Worm (Caenorhabditis elegans) whole organism, late embryonic: Measurements from ENCODE around the gene skr-13.

ENCODE experiments used
- C08G9.2 ChIP-seq: sonication (generic microtip); optimal IDR thresholded peaks from 2 replicates; lab custom pipeline; 2016; ENCODE audit warnings: mild to moderate bottlenecking, missing genetic modification characterization, moderate library complexity, missing compliant biosample characterization
- C38D4.7 ChIP-seq: fragments of 200-800 bp; sonication (Bioruptor generic); optimal IDR thresholded peaks from 2 replicates; lab custom pipeline; 2018; ENCODE audit warnings: mild to moderate bottlenecking, missing genetic modification characterization, moderate library complexity, missing compliant biosample characterization
- K02D7.2 ChIP-seq: sonication (generic microtip); optimal IDR thresholded peaks from 2 replicates; lab custom pipeline; 2017; ENCODE audit warnings: mild to moderate bottlenecking, missing genetic modification characterization, missing compliant biosample characterization
- K09A11.1 ChIP-seq: sonication (generic microtip); optimal IDR thresholded peaks from 2 replicates; lab custom pipeline; 2017; ENCODE audit warnings: antibody characterized with exemption, mild to moderate bottlenecking, missing genetic modification characterization, missing compliant biosample characterization; ENCODE audit not compliant: insufficient read depth
- T23F11.4 ChIP-seq: fragments of 200-800 bp; sonication (Bioruptor generic); optimal IDR thresholded peaks from 2 replicates; lab custom pipeline; 2018; ENCODE audit warnings: mild to moderate bottlenecking, missing genetic modification characterization, missing compliant biosample characterization
- Y22D7AL.16 ChIP-seq: sonication (generic microtip); optimal IDR thresholded peaks from 2 replicates; lab custom pipeline; 2016; ENCODE audit warnings: missing genetic modification characterization, missing compliant biosample characterization
- ceh-18 ChIP-seq: sonication (generic microtip); optimal IDR thresholded peaks from 2 replicates; lab custom pipeline; 2016; ENCODE audit warnings: missing genetic modification characterization, missing compliant biosample characterization
- ceh-19 ChIP-seq: fragments of 200-800 bp; sonication (Bioruptor generic); optimal IDR thresholded peaks from 2 replicates; lab custom pipeline; 2018; ENCODE audit warnings: mild to moderate bottlenecking, missing genetic modification characterization, missing compliant biosample characterization
- ceh-22 ChIP-seq: sonication (generic microtip); optimal IDR thresholded peaks from 2 replicates; lab custom pipeline; 2017; ENCODE audit warnings: missing biosample characterization, missing genetic modification characterization
- ceh-30 ChIP-seq: fragments of 150-350 bp; optimal IDR thresholded peaks from 2 replicates; lab custom pipeline; 2014; ENCODE audit warnings: missing biosample characterization, missing genetic modification characterization
- ceh-34 ChIP-seq: sonication (generic microtip); optimal IDR thresholded peaks from 2 replicates; lab custom pipeline; 2016; ENCODE audit warnings: mild to moderate bottlenecking, missing genetic modification characterization, missing compliant biosample characterization
- ceh-48 ChIP-seq: sonication (generic microtip); optimal IDR thresholded peaks from 2 replicates; lab custom pipeline; 2016; ENCODE audit warnings: missing genetic modification characterization, inconsistent platforms, missing compliant biosample characterization
- che-1 ChIP-seq: sonication (generic microtip); optimal IDR thresholded peaks from 2 replicates; lab custom pipeline; 2016; ENCODE audit warnings: mild to moderate bottlenecking, missing genetic modification characterization, missing compliant biosample characterization
- dve-1 ChIP-seq: sonication (generic microtip); optimal IDR thresholded peaks from 2 replicates; lab custom pipeline; 2017; ENCODE audit warnings: antibody characterized with exemption, mild to moderate bottlenecking, missing genetic modification characterization, missing compliant biosample characterization
- elt-2 ChIP-seq: sonication (generic microtip); optimal IDR thresholded peaks from 2 replicates; lab custom pipeline; 2016; ENCODE audit warnings: missing genetic modification reagents, missing genetic modification characterization, missing compliant biosample characterization
- eyg-1 ChIP-seq: sonication (generic microtip); optimal IDR thresholded peaks from 2 replicates; lab custom pipeline; 2016; ENCODE audit warnings: missing genotype, missing genetic modification characterization, missing compliant biosample characterization
- fkh-10 ChIP-seq: fragments of 150-350 bp; optimal IDR thresholded peaks from 2 replicates; lab custom pipeline; 2014; ENCODE audit warnings: missing biosample characterization, missing genetic modification reagents, missing genetic modification characterization
- hlh-15 ChIP-seq: sonication (generic microtip); optimal IDR thresholded peaks from 2 replicates; lab custom pipeline; 2016; ENCODE audit warnings: missing genetic modification characterization, missing compliant biosample characterization
- lim-6 ChIP-seq: sonication (generic microtip); optimal IDR thresholded peaks from 2 replicates; lab custom pipeline; 2016; ENCODE audit warnings: missing genetic modification characterization, missing compliant biosample characterization
- lin-11 ChIP-seq: fragments of 200-800 bp; sonication (Bioruptor generic); optimal IDR thresholded peaks from 2 replicates; lab custom pipeline; 2018; ENCODE audit warnings: mild to moderate bottlenecking, missing genetic modification characterization, missing compliant biosample characterization
- mec-3 ChIP-seq: sonication (generic microtip); optimal IDR thresholded peaks from 2 replicates; lab custom pipeline; 2016; ENCODE audit warnings: borderline replicate concordance, missing genetic modification characterization, missing compliant biosample characterization
- nhr-11 ChIP-seq: fragments of 150-350 bp; optimal IDR thresholded peaks from 2 replicates; lab custom pipeline; 2014; ENCODE audit warnings: missing biosample characterization, missing genetic modification characterization
- nhr-232 ChIP-seq: sonication (generic microtip); optimal IDR thresholded peaks from 2 replicates; lab custom pipeline; 2016; ENCODE audit warnings: missing genetic modification characterization, missing compliant biosample characterization
- pat-9 ChIP-seq: fragments of 200-800 bp; sonication (Bioruptor generic); optimal IDR thresholded peaks from 2 replicates; lab custom pipeline; 2018; ENCODE audit warnings: mild to moderate bottlenecking, missing genetic modification characterization, moderate library complexity, missing compliant biosample characterization
- pha-2 ChIP-seq: sonication (generic microtip); optimal IDR thresholded peaks from 2 replicates; lab custom pipeline; 2017; ENCODE audit warnings: mild to moderate bottlenecking, missing genetic modification characterization, missing compliant biosample characterization
- rnt-1 ChIP-seq: sonication (generic microtip); optimal IDR thresholded peaks from 2 replicates; lab custom pipeline; 2016; ENCODE audit warnings: missing genetic modification characterization, missing compliant biosample characterization
- sdc-2 ChIP-seq: sonication (generic microtip); optimal IDR thresholded peaks from 2 replicates; lab custom pipeline; 2016; ENCODE audit warnings: missing genotype, missing genetic modification characterization, missing compliant biosample characterization
- sox-4 ChIP-seq: sonication (generic microtip); optimal IDR thresholded peaks from 2 replicates; lab custom pipeline; 2017; ENCODE audit warnings: mild to moderate bottlenecking, missing genetic modification characterization, inconsistent platforms, missing compliant biosample characterization
- syd-9 ChIP-seq: sonication (generic microtip); optimal IDR thresholded peaks from 2 replicates; lab custom pipeline; 2016; ENCODE audit warnings: mild to moderate bottlenecking, missing genetic modification characterization, moderate library complexity, missing compliant biosample characterization
- tbx-2 ChIP-seq: sonication (generic microtip); optimal IDR thresholded peaks from 2 replicates; lab custom pipeline; 2016; ENCODE audit warnings: missing genetic modification characterization, missing compliant biosample characterization
- tbx-7 ChIP-seq: sonication (generic microtip); optimal IDR thresholded peaks from 2 replicates; lab custom pipeline; 2016; ENCODE audit warnings: missing genotype, missing genetic modification characterization, missing compliant biosample characterization
- ttx-3 ChIP-seq: sonication (generic microtip); optimal IDR thresholded peaks from 2 replicates; lab custom pipeline; 2016; ENCODE audit warnings: missing genetic modification reagents, missing genetic modification characterization, missing compliant biosample characterization
- unc-3 ChIP-seq, 2 experiments: fragments of 200-800 bp in 1 of 2; sonication (Bioruptor generic) in 1 of 2; sonication (generic microtip) in 1 of 2; conservative IDR thresholded peaks in 1 of 2; optimal IDR thresholded peaks in 1 of 2; 2 replicates each; pipeline versions ENCODE4 v1.3.6 to Lab custom; 2016 to 2022; ENCODE audit warnings: missing compliant biosample characterization in 2 of 2, missing genetic modification characterization in 2 of 2, missing genetic modification reagents in 1 of 2
- unc-42 ChIP-seq: sonication (generic microtip); optimal IDR thresholded peaks from 2 replicates; lab custom pipeline; 2016; ENCODE audit warnings: missing genotype, missing genetic modification characterization, missing compliant biosample characterization
- unc-55 ChIP-seq: sonication (generic microtip); optimal IDR thresholded peaks from 2 replicates; lab custom pipeline; 2017; ENCODE audit warnings: missing biosample characterization, missing genetic modification reagents, missing genetic modification characterization
- zip-5 ChIP-seq: sonication (generic microtip); optimal IDR thresholded peaks from 2 replicates; lab custom pipeline; 2016; ENCODE audit warnings: missing genetic modification characterization, missing compliant biosample characterization
- ztf-16 ChIP-seq: sonication (generic microtip); optimal IDR thresholded peaks from 2 replicates; lab custom pipeline; 2017; ENCODE audit warnings: missing genetic modification characterization, missing compliant biosample characterization

skr-13 gene

ce11 chrIV:17179565-17179964, 17.1 kb upstream of the skr-13 start:
- no peak for TF ChIP-seq tbx-7 (tag; lab: Kevin White, UChicago)
- no peak for TF ChIP-seq ztf-16 (tag; lab: Kevin White, UChicago)
- no peak for TF ChIP-seq mec-3 (tag; lab: Kevin White, UChicago)
- TF ChIP-seq unc-42 (tag; lab: Kevin White, UChicago) = no peak
- TF ChIP-seq fkh-10 (GFP tag; lab: Kevin White, UChicago) = no peak
- no peak for TF ChIP-seq ceh-22 (tag; lab: Kevin White, UChicago)
- no peak for TF ChIP-seq pha-2
- no peak for TF ChIP-seq K02D7.2
- TF ChIP-seq lim-6 = no peak
- no peak for TF ChIP-seq K09A11.1 (tag; lab: Kevin White, UChicago)
- no peak for TF ChIP-seq T23F11.4 (GFP tag; lab: Kevin White, UChicago)
- TF ChIP-seq hlh-15 (tag; lab: Kevin White, UChicago) = no peak
- no peak for TF ChIP-seq pat-9 (tag; lab: Kevin White, UChicago)
- no peak for TF ChIP-seq sdc-2 (tag; lab: Kevin White, UChicago)
- TF ChIP-seq Y22D7AL.16 (tag; lab: Kevin White, UChicago) = no peak
- TF ChIP-seq dve-1 (tag; lab: Kevin White, UChicago) = no peak

DNA sequence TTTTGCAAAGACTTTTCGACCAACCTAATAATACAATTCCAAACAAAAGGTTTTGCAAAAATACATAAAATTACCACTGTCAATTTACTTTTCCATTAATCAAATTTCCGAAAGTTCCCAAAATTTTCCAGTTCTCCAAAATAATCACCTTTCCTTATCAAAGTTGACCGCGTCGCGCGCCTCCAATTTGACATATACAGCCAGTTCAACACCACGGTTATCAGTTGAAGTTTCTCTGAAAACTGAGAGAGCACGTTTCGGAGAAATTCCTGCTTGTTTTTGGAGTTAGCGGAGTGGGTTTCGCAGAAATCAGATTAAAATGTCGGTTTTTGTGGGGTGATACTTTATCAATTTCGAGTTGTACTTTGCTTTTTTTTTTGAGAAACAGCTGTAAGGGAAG, 16.7 kb upstream of the skr-13 start:
- TF ChIP-seq ttx-3 (tag; lab: Kevin White, UChicago) (no peak), nhr-11 (no peak), C38D4.7 (GFP tag; lab: Kevin White, UChicago) (no peak), ceh-22 (tag; lab: Kevin White, UChicago) (no peak), sdc-2 (tag; lab: Kevin White, UChicago) (no peak), ceh-34 (tag; lab: Kevin White, UChicago) (no peak), unc-55 (GFP tag; lab: Kevin White, UChicago) (no peak), zip-5 (tag; lab: Kevin White, UChicago) (no peak), rnt-1 (tag; lab: Kevin White, UChicago) (no peak), ceh-48 (tag; lab: Kevin White, UChicago) (no peak), ceh-19 (no peak), lim-6 (no peak), sox-4 (no peak)
- TF ChIP-seq, all 69 proteins: peak for 0

- no peak for TF ChIP-seq zip-5 (tag; lab: Kevin White, UChicago)
- TF ChIP-seq lim-6 = no peak
- no peak for TF ChIP-seq K02D7.2
- no peak for TF ChIP-seq eyg-1 (tag; lab: Kevin White, UChicago)
- TF ChIP-seq elt-2 = no peak
- no peak for TF ChIP-seq hlh-15 (tag; lab: Kevin White, UChicago)
- TF ChIP-seq lin-11 (tag; lab: Kevin White, UChicago) = no peak
- TF ChIP-seq nhr-232 (tag; lab: Kevin White, UChicago) = no peak
- no peak for TF ChIP-seq ceh-18
- TF ChIP-seq syd-9 (tag; lab: Kevin White, UChicago) = no peak
- no peak for TF ChIP-seq tbx-2 (tag; lab: Kevin White, UChicago)
- no peak for TF ChIP-seq unc-55 (GFP tag; lab: Kevin White, UChicago)
- no peak for TF ChIP-seq ceh-30 (tag; lab: Kevin White, UChicago)
- no peak for TF ChIP-seq C08G9.2 (tag; lab: Kevin White, UChicago)
- no peak for TF ChIP-seq unc-3 (GFP tag; conservative IDR thresholded peaks at IDR 0.05; lab: Robert Waterston, UW)
- TF ChIP-seq unc-3 (tag; optimal IDR thresholded peaks at IDR 0.05; lab: Kevin White, UChicago) = no peak
- TF ChIP-seq ceh-22 (tag; lab: Kevin White, UChicago) = no peak
- TF ChIP-seq che-1 (tag; lab: Kevin White, UChicago) = no peak
These were observed 13.8 kb upstream of the skr-13 start, which contains the start of gene C52D10.3 for ce11 chrIV:17176177-17176576. TSS of gene C52D10.3 (plus strand) at chrIV:17176477.
